Worm (Caenorhabditis elegans) whole organism, L1 larva: ENCODE measurements around the gene C01G10.5.

Source experiments
- C04F5.9 ChIP-seq: sonication (generic microtip); optimal IDR thresholded peaks from 2 replicates; lab custom pipeline; 2016; ENCODE audit warnings: missing genetic modification characterization, missing compliant biosample characterization
- alr-1 ChIP-seq: fragments of 200-800 bp; sonication (Bioruptor generic); optimal IDR thresholded peaks from 2 replicates; lab custom pipeline; 2018; ENCODE audit warnings: borderline replicate concordance, mild to moderate bottlenecking, missing genetic modification characterization, missing compliant biosample characterization
- aly-2 ChIP-seq: fragments of 150-350 bp; optimal IDR thresholded peaks from 2 replicates; lab custom pipeline; 2014; ENCODE audit warnings: missing biosample characterization, missing genetic modification characterization
- ceh-90 ChIP-seq: sonication (generic microtip); optimal IDR thresholded peaks from 2 replicates; lab custom pipeline; 2016; ENCODE audit warnings: missing genetic modification characterization, missing compliant biosample characterization
- ces-1 ChIP-seq: fragments of 150-350 bp; optimal IDR thresholded peaks from 2 replicates; lab custom pipeline; 2014; ENCODE audit warnings: missing biosample characterization, missing genetic modification reagents, missing genetic modification characterization
- efl-1 ChIP-seq, 4 experiments: fragments of 150-350 bp; optimal IDR thresholded peaks in 3 of 4; peaks in 1 of 4; 1 replicate in 1 of 4; 2 replicates in 3 of 4; lab custom pipeline; 2014; ENCODE audit warnings: missing biosample characterization in 2 of 4, missing genetic modification characterization in 2 of 4, missing genetic modification reagents in 2 of 4
- efl-3 ChIP-seq: fragments of 200-800 bp; sonication (Bioruptor generic); optimal IDR thresholded peaks from 2 replicates; lab custom pipeline; 2018; ENCODE audit warnings: mild to moderate bottlenecking, missing genetic modification characterization, missing compliant biosample characterization
- egl-13 ChIP-seq: sonication (generic microtip); optimal IDR thresholded peaks from 2 replicates; lab custom pipeline; 2016; ENCODE audit warnings: missing genotype, missing genetic modification reagents, missing genetic modification characterization, missing compliant biosample characterization
- fkh-8 ChIP-seq: sonication (generic microtip); optimal IDR thresholded peaks from 2 replicates; lab custom pipeline; 2016; ENCODE audit warnings: mild to moderate bottlenecking, missing genetic modification characterization, missing compliant biosample characterization
- fos-1 ChIP-seq: fragments of 150-350 bp; optimal IDR thresholded peaks from 2 replicates; lab custom pipeline; 2014; ENCODE audit warnings: missing biosample characterization, missing genetic modification characterization
- grh-1 ChIP-seq: fragments of 200-800 bp; sonication (Bioruptor generic); IDR thresholded peaks from 2 replicates; pipeline ENCODE4 v1.3.6; 2022; ENCODE audit warnings: missing genetic modification reagents, missing genetic modification characterization, missing compliant biosample characterization
- hpl-2 ChIP-seq: fragments of 150-350 bp; optimal IDR thresholded peaks from 2 replicates; lab custom pipeline; 2014; ENCODE audit warnings: missing biosample characterization, missing genetic modification reagents, missing genetic modification characterization
- irx-1 ChIP-seq: sonication (generic microtip); optimal IDR thresholded peaks from 2 replicates; lab custom pipeline; 2016; ENCODE audit warnings: missing genetic modification characterization, missing compliant biosample characterization
- isw-1 ChIP-seq: fragments of 200-800 bp; sonication (Bioruptor generic); IDR thresholded peaks from 2 replicates; pipeline ENCODE4 v1.3.6; 2022; ENCODE audit warnings: missing genetic modification characterization, missing compliant biosample characterization
- lin-14 ChIP-seq: fragments of 200-800 bp; sonication (Bioruptor generic); optimal IDR thresholded peaks from 2 replicates; lab custom pipeline; 2018; ENCODE audit warnings: mild to moderate bottlenecking, missing genetic modification characterization, moderate library complexity, missing compliant biosample characterization
- lin-35 ChIP-seq, 2 experiments: fragments of 150-350 bp; optimal IDR thresholded peaks; 2 replicates each; lab custom pipeline; 2014; ENCODE audit warnings: missing biosample characterization in 2 of 2, missing genetic modification characterization in 2 of 2, missing genetic modification reagents in 2 of 2
- lir-3 ChIP-seq: sonication (generic microtip); optimal IDR thresholded peaks from 2 replicates; lab custom pipeline; 2016; ENCODE audit warnings: mild to moderate bottlenecking, missing genetic modification characterization, moderate library complexity, missing compliant biosample characterization; ENCODE audit not compliant: poor library complexity
- mab-9 ChIP-seq: fragments of 200-800 bp; sonication (Bioruptor generic); IDR thresholded peaks from 2 replicates; pipeline ENCODE4 v1.3.6; 2022; ENCODE audit warnings: missing genetic modification reagents, missing genetic modification characterization, missing compliant biosample characterization
- mdl-1 ChIP-seq, 2 experiments: fragments of 150-350 bp; optimal IDR thresholded peaks; 2 replicates each; lab custom pipeline; 2014 to 2017; ENCODE audit warnings: missing biosample characterization in 2 of 2, missing genetic modification characterization in 2 of 2, inconsistent platforms in 1 of 2
- mep-1 ChIP-seq: fragments of 150-350 bp; optimal IDR thresholded peaks from 2 replicates; lab custom pipeline; 2014; ENCODE audit warnings: missing biosample characterization, missing genetic modification characterization
- nhr-11 ChIP-seq: fragments of 150-350 bp; optimal IDR thresholded peaks from 2 replicates; lab custom pipeline; 2014; ENCODE audit warnings: missing biosample characterization, missing genetic modification characterization
- nhr-19 ChIP-seq: fragments of 200-800 bp; sonication (Bioruptor generic); conservative IDR thresholded peaks from 2 replicates; pipeline ENCODE4 v1.3.6; 2022; ENCODE audit warnings: missing genetic modification characterization, missing compliant biosample characterization
- nhr-28 ChIP-seq: fragments of 150-350 bp; optimal IDR thresholded peaks from 2 replicates; lab custom pipeline; 2014; ENCODE audit warnings: missing biosample characterization, missing genetic modification characterization
- nhr-76 ChIP-seq: sonication (generic microtip); optimal IDR thresholded peaks from 2 replicates; lab custom pipeline; 2017; ENCODE audit warnings: missing biosample characterization, missing genetic modification characterization
- nhr-85 ChIP-seq: sonication (generic microtip); peaks from one replicate; lab custom pipeline; 2016; ENCODE audit warnings: missing genetic modification characterization, inconsistent platforms, missing compliant biosample characterization
- nhr-90 ChIP-seq: sonication (generic microtip); optimal IDR thresholded peaks from 2 replicates; lab custom pipeline; 2016; ENCODE audit warnings: mild to moderate bottlenecking, missing genetic modification characterization, missing compliant biosample characterization; ENCODE audit not compliant: poor library complexity
- pax-3 ChIP-seq: fragments of 200-800 bp; sonication (Bioruptor generic); optimal IDR thresholded peaks from 2 replicates; lab custom pipeline; 2018; ENCODE audit warnings: mild to moderate bottlenecking, missing genetic modification characterization, moderate library complexity, missing compliant biosample characterization
- pqm-1 ChIP-seq: sonication (generic microtip); optimal IDR thresholded peaks from 3 replicates; lab custom pipeline; 2017; ENCODE audit warnings: missing biosample characterization, missing genetic modification characterization
- sox-4 ChIP-seq: sonication (generic microtip); optimal IDR thresholded peaks from 2 replicates; lab custom pipeline; 2016; ENCODE audit warnings: missing genetic modification characterization, missing compliant biosample characterization
- unc-30 ChIP-seq: sonication (generic microtip); optimal IDR thresholded peaks from 2 replicates; lab custom pipeline; 2017; ENCODE audit warnings: missing biosample characterization, missing genetic modification characterization
- unc-62 ChIP-seq: fragments of 150-350 bp; optimal IDR thresholded peaks from 2 replicates; lab custom pipeline; 2014; ENCODE audit warnings: missing biosample characterization, missing genetic modification reagents, missing genetic modification characterization
- vab-15 ChIP-seq: sonication (generic microtip); optimal IDR thresholded peaks from 2 replicates; lab custom pipeline; 2017; ENCODE audit warnings: missing genotype, mild to moderate bottlenecking, missing genetic modification characterization, missing compliant biosample characterization
- zag-1 ChIP-seq: fragments of 150-350 bp; optimal IDR thresholded peaks from 2 replicates; lab custom pipeline; 2014; ENCODE audit warnings: missing biosample characterization, missing genetic modification characterization

The C01G10.5 gene

DNA sequence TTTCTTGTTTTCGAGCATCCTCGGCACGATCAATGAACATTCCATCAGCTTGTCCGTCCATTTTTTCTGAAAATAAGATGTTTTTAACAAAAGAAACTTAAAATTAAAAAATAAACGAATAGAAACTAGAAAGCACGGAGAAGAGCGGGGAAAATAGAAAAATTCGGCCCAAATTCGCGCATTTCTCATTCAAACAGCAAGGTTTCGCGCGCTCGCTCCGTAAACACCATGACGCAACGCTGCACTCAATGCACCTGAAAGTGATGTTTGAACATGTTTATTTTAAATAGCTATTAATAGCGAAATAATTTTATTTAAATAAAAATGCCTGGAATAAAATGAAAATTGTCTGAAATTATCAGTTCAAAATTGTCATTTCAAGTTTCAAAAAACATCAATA lies 29.8 kb downstream of the C01G10.5 start, which contains the start of the genes mcm-3 and C25D7.15 (continued):
- TF ChIP-seq aly-2 (tag; lab: Kevin White, UChicago): no peak
- no peak for TF ChIP-seq fos-1 (tag; lab: Kevin White, UChicago)
- TF ChIP-seq hpl-2 (GFP tag; lab: Kevin White, UChicago): no peak
- no peak for TF ChIP-seq mdl-1 (tag; optimal IDR thresholded peaks at IDR 0.05; lab: Kevin White, UChicago)
- TF ChIP-seq alr-1 (tag; lab: Kevin White, UChicago): no peak
- TF ChIP-seq efl-3: no peak
- TF ChIP-seq egl-13 (tag; lab: Kevin White, UChicago): no peak
- TF ChIP-seq lir-3 (tag; lab: Kevin White, UChicago): no peak
- TF ChIP-seq unc-62 (GFP tag; lab: Kevin White, UChicago): no peak
- TF ChIP-seq lin-14 (GFP tag; lab: Kevin White, UChicago): no peak
- TF ChIP-seq lin-35 (GFP tag; optimal IDR thresholded peaks at IDR 0.05; lab: Kevin White, UChicago): peak; percentile 71 to 90
- no peak for TF ChIP-seq nhr-19 (GFP tag; lab: Robert Waterston, UW)

DNA sequence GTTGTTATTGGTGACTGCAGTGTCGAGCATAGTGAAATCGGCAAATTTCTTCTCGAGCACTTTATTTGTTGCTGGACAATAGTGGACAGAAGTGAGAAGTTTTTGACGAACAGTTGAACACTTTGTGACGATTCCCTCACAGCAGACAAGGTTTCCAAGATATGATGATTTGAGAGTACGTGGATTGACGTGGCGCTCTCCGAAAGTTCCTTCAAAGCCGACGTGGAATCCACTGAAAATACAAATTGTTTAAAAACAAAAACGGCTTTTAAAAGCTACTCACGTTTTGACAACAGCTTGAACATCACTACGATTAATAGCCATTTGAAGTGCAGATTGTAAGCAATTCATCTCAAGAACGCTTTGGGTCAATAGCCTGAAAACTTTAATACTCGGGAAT lies 30.4 kb downstream of the C01G10.5 start:
- no peak for TF ChIP-seq ceh-90 (tag; lab: Kevin White, UChicago)
- no peak for TF ChIP-seq pqm-1
- no peak for TF ChIP-seq sox-4
- no peak for TF ChIP-seq irx-1
- TF ChIP-seq zag-1 (tag; lab: Kevin White, UChicago): no peak
- TF ChIP-seq mab-9 (GFP tag; lab: Robert Waterston, UW): no peak
- no peak for TF ChIP-seq efl-1 (optimal IDR thresholded peaks at IDR 0.05; lab: Kevin White, UChicago)
- TF ChIP-seq efl-1 (GFP tag; optimal IDR thresholded peaks at IDR 0.05 in 1 of 2; lab: Kevin White, UChicago): peak in 1 of 2 experiments; percentile 87
- no peak for TF ChIP-seq fkh-8
- TF ChIP-seq vab-15: no peak
- TF ChIP-seq grh-1 (GFP tag; lab: Robert Waterston, UW): 0 out of 2 replicates have a peak, but pooled peaks have one; percentile 2

DNA sequence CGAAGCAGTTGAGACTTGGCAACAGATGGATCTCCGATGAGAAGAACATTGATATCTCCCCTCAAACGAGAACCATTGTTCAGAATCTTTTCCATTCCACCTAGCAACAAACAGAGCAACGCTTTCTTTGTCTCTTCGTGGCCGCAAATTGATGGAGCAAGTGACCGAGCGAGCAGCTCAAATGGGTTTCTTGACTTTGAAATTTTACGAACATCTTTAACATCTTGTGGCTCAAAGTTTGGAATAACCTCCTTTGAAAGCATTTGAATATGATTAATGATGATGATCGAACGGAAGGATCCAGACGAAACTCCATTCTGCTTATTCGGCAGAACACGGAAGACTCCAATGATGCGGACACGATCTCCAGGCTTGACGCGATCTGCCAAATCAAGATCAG lies 30.9 kb downstream of the C01G10.5 start:
- no peak for TF ChIP-seq efl-3
- peak; percentile 34 for TF ChIP-seq nhr-85 (tag; lab: Kevin White, UChicago)

DNA sequence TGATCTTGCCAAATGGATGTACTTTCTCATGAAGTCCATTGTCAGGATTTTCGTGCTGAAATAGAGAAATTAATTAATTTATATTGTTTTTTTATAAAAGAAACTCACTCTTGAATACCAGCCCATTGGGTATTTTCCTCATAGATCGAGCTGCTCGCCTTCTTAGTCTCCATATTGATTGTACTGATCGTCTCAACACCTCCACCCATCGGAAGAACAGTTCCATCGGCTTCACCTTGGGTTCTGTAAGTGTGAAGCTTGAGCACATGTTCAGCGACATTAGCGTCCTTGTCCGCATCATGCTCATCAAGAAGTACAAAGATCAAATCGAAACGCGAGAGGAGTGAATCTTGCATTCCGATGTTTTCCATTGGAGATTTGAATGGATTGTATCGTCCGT lies 31.6 kb downstream of the C01G10.5 start:
- no peak for TF ChIP-seq unc-30
- no peak for TF ChIP-seq nhr-28
- TF ChIP-seq nhr-90 (tag; lab: Kevin White, UChicago): no peak
- TF ChIP-seq egl-13 (tag; lab: Kevin White, UChicago): no peak
- no peak for TF ChIP-seq nhr-76
- no peak for TF ChIP-seq nhr-85 (tag; lab: Kevin White, UChicago)
- TF ChIP-seq mep-1 (tag; lab: Kevin White, UChicago): no peak
- TF ChIP-seq C04F5.9 (tag; lab: Kevin White, UChicago): no peak
- no peak for TF ChIP-seq ces-1
- no peak for TF ChIP-seq pqm-1
- TF ChIP-seq pax-3: no peak

DNA sequence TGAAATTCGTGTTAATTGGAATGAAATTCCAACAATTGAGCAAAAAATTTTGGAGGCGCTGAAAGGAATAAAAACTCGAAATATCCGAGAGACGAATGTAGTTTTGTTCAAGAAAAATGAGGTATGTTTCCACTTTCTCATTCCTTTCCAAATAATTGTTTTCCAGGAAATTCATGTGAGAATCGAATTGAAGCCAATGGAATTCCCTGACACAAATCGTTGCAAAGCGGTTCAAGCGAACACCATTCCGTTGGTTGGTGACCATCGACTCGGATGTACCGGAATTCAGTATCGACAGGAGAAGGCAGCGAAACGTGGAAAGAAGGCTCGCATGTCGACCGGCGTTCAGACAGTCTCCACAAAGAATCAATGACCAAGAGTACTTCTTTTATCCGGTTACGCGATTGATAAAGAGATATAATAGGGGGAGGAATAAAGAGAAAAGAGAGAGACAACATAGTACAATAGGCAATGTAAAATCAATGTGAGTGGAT lies 32.9 kb downstream of the C01G10.5 start:
- no peak for TF ChIP-seq isw-1 (GFP tag; lab: Robert Waterston, UW)
- no peak for TF ChIP-seq mab-9 (GFP tag; lab: Robert Waterston, UW)
- TF ChIP-seq nhr-11 (tag; lab: Kevin White, UChicago): no peak

DNA sequence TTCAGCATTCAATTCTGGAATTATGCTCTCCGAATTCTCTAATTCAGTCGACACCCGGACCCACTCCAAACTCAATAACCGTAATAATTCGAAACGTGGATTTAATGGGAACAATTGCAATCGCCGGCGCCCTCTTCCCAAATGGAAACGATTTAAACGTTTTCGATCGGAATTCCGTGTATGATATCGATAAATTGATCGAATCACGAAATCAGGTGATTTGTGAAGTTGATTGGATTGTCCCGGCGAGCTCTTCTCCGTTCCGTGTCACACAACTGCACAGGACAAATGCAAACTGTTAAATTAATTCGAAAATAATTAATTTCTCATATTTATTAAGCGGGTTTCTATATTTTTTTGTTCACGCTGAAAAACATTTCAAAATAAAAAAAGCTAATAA lies 33.5 kb downstream of the C01G10.5 start, which contains the start of gene C25D7.16:
TSS of gene C25D7.16 (plus strand) at position 301 of the 400 bp plus-strand sequence.
- TF ChIP-seq vab-15: no peak
- TF ChIP-seq efl-1 (optimal IDR thresholded peaks at IDR 0.05; lab: Kevin White, UChicago): no peak
- TF ChIP-seq efl-1 (GFP tag; optimal IDR thresholded peaks at IDR 0.05 in 1 of 2; lab: Kevin White, UChicago): peak in 1 of 2 experiments; percentile 49
- TF ChIP-seq, all 84 proteins: peak for 1
